Fruit fly (Drosophila melanogaster) whole organism, adult: ENCODE results near the gene Polr2M.

Experiments
- CG7045 ChIP-seq: fragments of 200-800 bp; sonication (Bioruptor generic); optimal IDR thresholded peaks from 2 replicates; lab custom pipeline; 2017; ENCODE audit warnings: missing biosample characterization, mild to moderate bottlenecking, missing genetic modification characterization
- cic ChIP-seq: fragments of 200-800 bp; sonication (Bioruptor generic); optimal IDR thresholded peaks from 2 replicates; lab custom pipeline; 2017; ENCODE audit warnings: missing biosample characterization, mild to moderate bottlenecking, missing genetic modification characterization, moderate library complexity
- cnc ChIP-seq, 2 experiments: fragments of >200 bp; optimal IDR thresholded peaks; 2 replicates each; lab custom pipeline; 2017
- kay ChIP-seq: fragments of 200-800 bp; sonication (Bioruptor generic); peaks from one replicate; lab custom pipeline; 2016; ENCODE audit warnings: missing biosample characterization, missing genetic modification characterization, borderline replicate concordance
- tj ChIP-seq: fragments of 200-800 bp; sonication (Bioruptor generic); optimal IDR thresholded peaks from 3 replicates; lab custom pipeline; 2017; ENCODE audit warnings: missing biosample characterization, mild to moderate bottlenecking, missing genetic modification characterization, moderate library complexity

DNA sequence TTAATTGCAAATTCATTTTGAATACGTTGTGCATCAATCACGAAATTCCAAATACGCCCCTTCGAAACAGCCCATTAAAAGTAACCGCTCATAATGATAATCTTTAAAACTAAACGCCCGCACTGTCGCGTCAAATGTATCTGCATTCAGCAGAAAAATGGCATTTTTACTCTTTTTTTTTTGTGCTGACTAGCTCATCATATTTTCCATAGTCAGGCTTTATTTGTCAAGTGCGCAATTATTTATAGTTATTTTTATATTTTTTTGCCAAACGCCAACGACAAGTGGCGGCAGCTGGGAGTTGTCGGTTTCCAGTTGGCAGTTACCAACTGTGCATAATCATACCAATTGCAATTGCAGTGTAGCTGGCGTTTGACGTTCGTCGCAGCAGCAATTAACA is 27.2 kb downstream of the Polr2M start, which contains the start of gene CG14280:
- TF ChIP-seq kay (GFP tag; lab: Kevin White, UChicago): peak; percentile 15
- TF ChIP-seq CG7045 (GFP tag; lab: Kevin White, UChicago): no peak
- TF ChIP-seq cic (GFP tag; lab: Kevin White, UChicago): no peak
- TF ChIP-seq tj: peak; percentile 33
- no peak for TF ChIP-seq cnc (optimal IDR thresholded peaks at IDR 0.05; lab: Kevin White, UChicago)
